In genomic region chr2L:2193357-2193780, dm6 we compare ENCODE assay signal across 1 fruit fly cellular context.
TF ChIP-seq lines count a peak whose summit lies in the region.

No protein-coding gene starts in this region.

TF ChIP-seq in whole organism, embryonic, 481 proteins besides CTCF, POLR2A, EP300 and RAD21 (continued from another document and continues in another):
- TF ChIP-seq HmgD (GFP tag; optimal IDR thresholded peaks at IDR 0.05; lab: Kevin White, UChicago): peak; percentile 67
- no peak for TF ChIP-seq TFAM (GFP tag; optimal IDR thresholded peaks at IDR 0.05; lab: Kevin White, UChicago)
- TF ChIP-seq knrl (GFP tag; IDR thresholded peaks at IDR 0.05; lab: Robert Waterston, UW; ENCODE audit: partially characterized antibody): no peak
- no peak for TF ChIP-seq Dip2 (GFP tag; IDR thresholded peaks at IDR 0.05; lab: Robert Waterston, UW)
- TF ChIP-seq Hand (GFP tag; optimal IDR thresholded peaks at IDR 0.05; lab: Kevin White, UChicago): no peak
- TF ChIP-seq Jarid2 (GFP tag; optimal IDR thresholded peaks at IDR 0.05; lab: Kevin White, UChicago): peak; percentile 3
- TF ChIP-seq Awh (GFP tag; IDR thresholded peaks at IDR 0.05; lab: Robert Waterston, UW): no peak
- TF ChIP-seq tna (GFP tag; IDR thresholded peaks at IDR 0.05; lab: Robert Waterston, UW; ENCODE audit: partially characterized antibody): no peak
- peak; percentile 21 for TF ChIP-seq PHDP (tag; optimal IDR thresholded peaks at IDR 0.05; lab: Kevin White, UChicago)
- TF ChIP-seq CG11504 (tag; optimal IDR thresholded peaks at IDR 0.05; lab: Kevin White, UChicago): peak; percentile 35
- TF ChIP-seq Ravus (GFP tag; IDR thresholded peaks at IDR 0.05; lab: Robert Waterston, UW): no peak
- TF ChIP-seq Doc3 (GFP tag; IDR thresholded peaks at IDR 0.05; lab: Robert Waterston, UW; ENCODE audit: partially characterized antibody): no peak
- no peak for TF ChIP-seq Xbp1 (GFP tag; optimal IDR thresholded peaks at IDR 0.05; lab: Kevin White, UChicago)
- TF ChIP-seq ato (GFP tag; IDR thresholded peaks at IDR 0.05; lab: Robert Waterston, UW; ENCODE audit: partially characterized antibody): no peak
- TF ChIP-seq scrt (GFP tag; optimal IDR thresholded peaks at IDR 0.05; lab: Kevin White, UChicago): peak; percentile 37
- no peak for TF ChIP-seq CG3838 (GFP tag; optimal IDR thresholded peaks at IDR 0.05; lab: Kevin White, UChicago)
- peak; percentile 40 for TF ChIP-seq D19A (tag; optimal IDR thresholded peaks at IDR 0.05; lab: Kevin White, UChicago)
- TF ChIP-seq Doc2 (GFP tag; IDR thresholded peaks at IDR 0.05; lab: Robert Waterston, UW): no peak
- TF ChIP-seq CG17328 (GFP tag; IDR thresholded peaks at IDR 0.05; lab: Robert Waterston, UW): no peak
- TF ChIP-seq Bteb2 (GFP tag; optimal IDR thresholded peaks at IDR 0.05; lab: Kevin White, UChicago): no peak
- peak; percentile 91 for TF ChIP-seq CG15514 (GFP tag; optimal IDR thresholded peaks at IDR 0.05; lab: Kevin White, UChicago)
- peak; percentile 76 for TF ChIP-seq lab (GFP tag; optimal IDR thresholded peaks at IDR 0.05; lab: Kevin White, UChicago)
- no peak for TF ChIP-seq CG16815 (GFP tag; optimal IDR thresholded peaks at IDR 0.05; lab: Kevin White, UChicago)
- no peak for TF ChIP-seq slou (GFP tag; optimal IDR thresholded peaks at IDR 0.05; lab: Kevin White, UChicago)
- TF ChIP-seq btn (GFP tag; optimal IDR thresholded peaks at IDR 0.05; lab: Kevin White, UChicago): no peak
- TF ChIP-seq Bgb (GFP tag; IDR thresholded peaks at IDR 0.05; lab: Robert Waterston, UW; ENCODE audit: partially characterized antibody): no peak
- TF ChIP-seq twi (tag; optimal IDR thresholded peaks at IDR 0.05; lab: Kevin White, UChicago): peak; percentile 26
- TF ChIP-seq CG3726 (GFP tag; IDR thresholded peaks at IDR 0.05; lab: Robert Waterston, UW): no peak
- TF ChIP-seq CG6175 (GFP tag; IDR thresholded peaks at IDR 0.05; lab: Robert Waterston, UW): no peak
- peak; percentile 53 for TF ChIP-seq CG18599 (GFP tag; optimal IDR thresholded peaks at IDR 0.05; lab: Kevin White, UChicago)
- no peak for TF ChIP-seq Gug (GFP tag; IDR thresholded peaks at IDR 0.05; lab: Robert Waterston, UW)
- no peak for TF ChIP-seq eyg (GFP tag; optimal IDR thresholded peaks at IDR 0.05; lab: Kevin White, UChicago)
- TF ChIP-seq CG4424 (GFP tag; optimal IDR thresholded peaks at IDR 0.05; lab: Kevin White, UChicago): no peak
- no peak for TF ChIP-seq crp (GFP tag; optimal IDR thresholded peaks at IDR 0.05; lab: Kevin White, UChicago)
- peak; percentile 25 for TF ChIP-seq unpg (GFP tag; optimal IDR thresholded peaks at IDR 0.05; lab: Kevin White, UChicago)
- no peak for TF ChIP-seq CG30020 (tag; optimal IDR thresholded peaks at IDR 0.05; lab: Kevin White, UChicago)
- TF ChIP-seq CG12299 (tag; optimal IDR thresholded peaks at IDR 0.05; lab: Kevin White, UChicago): peak; percentile 22
- TF ChIP-seq nerfin-1 (tag; optimal IDR thresholded peaks at IDR 0.05; lab: Kevin White, UChicago): peak; percentile 33
- no peak for TF ChIP-seq Blimp-1 (GFP tag; optimal IDR thresholded peaks at IDR 0.05; lab: Kevin White, UChicago)
- peak; percentile 21 for TF ChIP-seq CG8290 (GFP tag; optimal IDR thresholded peaks at IDR 0.05; lab: Kevin White, UChicago)
- peak; percentile 42 to 80 for TF ChIP-seq CG8290 (tag; optimal IDR thresholded peaks at IDR 0.05; lab: Kevin White, UChicago)
- TF ChIP-seq Opbp (GFP tag; IDR thresholded peaks at IDR 0.05; lab: Robert Waterston, UW; ENCODE audit: partially characterized antibody): no peak
- TF ChIP-seq CG13424 (tag; optimal IDR thresholded peaks at IDR 0.05; lab: Kevin White, UChicago): peak; percentile 5
- peak; percentile 18 for TF ChIP-seq Antp (GFP tag; optimal IDR thresholded peaks at IDR 0.05; lab: Kevin White, UChicago)
- no peak for TF ChIP-seq otp (GFP tag; IDR thresholded peaks at IDR 0.05; lab: Robert Waterston, UW)
- TF ChIP-seq aop (GFP tag; IDR thresholded peaks at IDR 0.05; lab: Robert Waterston, UW): no peak
- TF ChIP-seq fru (optimal IDR thresholded peaks at IDR 0.05; lab: Kevin White, UChicago): no peak
- peak; percentile 9 for TF ChIP-seq Hsf (GFP tag; optimal IDR thresholded peaks at IDR 0.05; lab: Kevin White, UChicago)
- no peak for TF ChIP-seq crol (GFP tag; IDR thresholded peaks at IDR 0.05; lab: Robert Waterston, UW)
- TF ChIP-seq CG13624 (GFP tag; optimal IDR thresholded peaks at IDR 0.05; lab: Kevin White, UChicago): peak; percentile 75
- TF ChIP-seq CG4282 (GFP tag; optimal IDR thresholded peaks at IDR 0.05; lab: Kevin White, UChicago): peak; percentile 1
- no peak for TF ChIP-seq wor (GFP tag; IDR thresholded peaks at IDR 0.05; lab: Robert Waterston, UW)
- peak; percentile 84 for TF ChIP-seq CG34376 (GFP tag; optimal IDR thresholded peaks at IDR 0.05; lab: Kevin White, UChicago)
- no peak for TF ChIP-seq cad (GFP tag; optimal IDR thresholded peaks at IDR 0.05; lab: Kevin White, UChicago)
- TF ChIP-seq psq (GFP tag; optimal IDR thresholded peaks at IDR 0.05; lab: Kevin White, UChicago): no peak
- TF ChIP-seq tin (GFP tag; optimal IDR thresholded peaks at IDR 0.05; lab: Kevin White, UChicago): no peak
- peak; percentile 79 for TF ChIP-seq Ets97D (GFP tag; optimal IDR thresholded peaks at IDR 0.05; lab: Kevin White, UChicago)
- TF ChIP-seq CG2199 (GFP tag; IDR thresholded peaks at IDR 0.05; lab: Robert Waterston, UW): no peak
- TF ChIP-seq CG7963 (GFP tag; IDR thresholded peaks at IDR 0.05; lab: Robert Waterston, UW; ENCODE audit: partially characterized antibody): no peak
- peak; percentile 62 for TF ChIP-seq gcm (GFP tag; optimal IDR thresholded peaks at IDR 0.05; lab: Kevin White, UChicago)
- no peak for TF ChIP-seq eve (GFP tag; optimal IDR thresholded peaks at IDR 0.05; lab: Kevin White, UChicago)
- TF ChIP-seq Fer1 (GFP tag; optimal IDR thresholded peaks at IDR 0.05; lab: Kevin White, UChicago): peak; percentile 75
- peak; percentile 15 for TF ChIP-seq CG18011 (GFP tag; optimal IDR thresholded peaks at IDR 0.05; lab: Kevin White, UChicago)
- TF ChIP-seq CG15269 (tag; optimal IDR thresholded peaks at IDR 0.05; lab: Kevin White, UChicago): peak; percentile 49
- TF ChIP-seq Pdp1 (GFP tag; optimal IDR thresholded peaks at IDR 0.05; lab: Kevin White, UChicago): peak in 1 of 2 experiments; percentile 73
- no peak for TF ChIP-seq CG30431 (GFP tag; optimal IDR thresholded peaks at IDR 0.05; lab: Kevin White, UChicago)
- no peak for TF ChIP-seq B-H1 (GFP tag; IDR thresholded peaks at IDR 0.05; lab: Robert Waterston, UW)
- TF ChIP-seq CG15601 (tag; optimal IDR thresholded peaks at IDR 0.05; lab: Kevin White, UChicago): peak; percentile 65
- peak; percentile 19 for TF ChIP-seq repo (GFP tag; optimal IDR thresholded peaks at IDR 0.05; lab: Kevin White, UChicago)
- TF ChIP-seq Xrp1 (GFP tag; IDR thresholded peaks at IDR 0.05; lab: Robert Waterston, UW): no peak
- peak; percentile 59 for TF ChIP-seq gro (GFP tag; optimal IDR thresholded peaks at IDR 0.05; lab: Kevin White, UChicago)
- TF ChIP-seq pzg (GFP tag; optimal IDR thresholded peaks at IDR 0.05; lab: Kevin White, UChicago): peak; percentile 79
- TF ChIP-seq CG8359 (GFP tag; optimal IDR thresholded peaks at IDR 0.05; lab: Kevin White, UChicago; ENCODE audit: borderline replicate concordance): peak; percentile 10
- TF ChIP-seq CG8388 (GFP tag; optimal IDR thresholded peaks at IDR 0.05; lab: Kevin White, UChicago): peak; percentile 33
- TF ChIP-seq kni (GFP tag; optimal IDR thresholded peaks at IDR 0.05; lab: Kevin White, UChicago): peak; percentile 87
- TF ChIP-seq CG13775 (GFP tag; optimal IDR thresholded peaks at IDR 0.05; lab: Kevin White, UChicago): no peak
- no peak for TF ChIP-seq Lim3 (GFP tag; IDR thresholded peaks at IDR 0.05; lab: Robert Waterston, UW)
- peak; percentile 25 for TF ChIP-seq CG3281 (GFP tag; optimal IDR thresholded peaks at IDR 0.05; lab: Kevin White, UChicago)
- no peak for TF ChIP-seq CG10959 (GFP tag; IDR thresholded peaks at IDR 0.05; lab: Robert Waterston, UW)
- no peak for TF ChIP-seq CG14667 (GFP tag; IDR thresholded peaks at IDR 0.05; lab: Robert Waterston, UW)
- TF ChIP-seq CG11696 (GFP tag; IDR thresholded peaks at IDR 0.05; lab: Robert Waterston, UW): no peak
- TF ChIP-seq CG12744 (GFP tag; optimal IDR thresholded peaks at IDR 0.05; lab: Kevin White, UChicago): peak; percentile 46
- no peak for TF ChIP-seq H2.0 (GFP tag; IDR thresholded peaks at IDR 0.05; lab: Robert Waterston, UW)
- TF ChIP-seq mam (GFP tag; optimal IDR thresholded peaks at IDR 0.05; lab: Kevin White, UChicago): peak; percentile 37
- no peak for TF ChIP-seq CG7357 (GFP tag; IDR thresholded peaks at IDR 0.05; lab: Robert Waterston, UW)
- TF ChIP-seq esg (GFP tag; conservative IDR thresholded peaks at IDR 0.05; lab: Robert Waterston, UW): no peak
- TF ChIP-seq Nf-YB (GFP tag; optimal IDR thresholded peaks at IDR 0.05; lab: Kevin White, UChicago): peak; percentile 73
- TF ChIP-seq CG6765 (GFP tag; optimal IDR thresholded peaks at IDR 0.05; lab: Kevin White, UChicago): no peak
- TF ChIP-seq CrebB (tag; optimal IDR thresholded peaks at IDR 0.05; lab: Kevin White, UChicago): peak; percentile 81
- no peak for TF ChIP-seq vvl (GFP tag; IDR thresholded peaks at IDR 0.05; lab: Robert Waterston, UW)
- no peak for TF ChIP-seq tio (GFP tag; optimal IDR thresholded peaks at IDR 0.05; lab: Kevin White, UChicago)
- no peak for TF ChIP-seq insv (GFP tag; optimal IDR thresholded peaks at IDR 0.05; lab: Kevin White, UChicago)
- TF ChIP-seq E2f1 (GFP tag; IDR thresholded peaks at IDR 0.05; lab: Robert Waterston, UW): no peak
- TF ChIP-seq prd (optimal IDR thresholded peaks at IDR 0.05; lab: Kevin White, UChicago): no peak
- TF ChIP-seq prd (GFP tag; IDR thresholded peaks at IDR 0.05; lab: Robert Waterston, UW): no peak
- no peak for TF ChIP-seq CG2129 (GFP tag; IDR thresholded peaks at IDR 0.05; lab: Robert Waterston, UW; ENCODE audit: partially characterized antibody)
- TF ChIP-seq dpn (GFP tag; optimal IDR thresholded peaks at IDR 0.05; lab: Kevin White, UChicago): peak in 1 of 2 experiments; percentile 52
- no peak for TF ChIP-seq al (GFP tag; IDR thresholded peaks at IDR 0.05; lab: Robert Waterston, UW)
- TF ChIP-seq Kr (GFP tag; optimal IDR thresholded peaks at IDR 0.05; lab: Kevin White, UChicago): no peak
- TF ChIP-seq exex (tag; optimal IDR thresholded peaks at IDR 0.05; lab: Kevin White, UChicago): peak; percentile 9
- TF ChIP-seq caup (GFP tag; optimal IDR thresholded peaks at IDR 0.05; lab: Kevin White, UChicago; ENCODE audit: severe bottlenecking): peak; percentile 53
- TF ChIP-seq dan (GFP tag; IDR thresholded peaks at IDR 0.05; lab: Robert Waterston, UW): no peak
- TF ChIP-seq Nf-YC (tag; optimal IDR thresholded peaks at IDR 0.05; lab: Kevin White, UChicago): peak; percentile 91
- TF ChIP-seq CG9609 (GFP tag; optimal IDR thresholded peaks at IDR 0.05; lab: Kevin White, UChicago): no peak
- no peak for TF ChIP-seq CG5953 (GFP tag; IDR thresholded peaks at IDR 0.05; lab: Robert Waterston, UW)
- no peak for TF ChIP-seq gsb (GFP tag; IDR thresholded peaks at IDR 0.05; lab: Robert Waterston, UW)
- no peak for TF ChIP-seq ham (GFP tag; IDR thresholded peaks at IDR 0.05; lab: Robert Waterston, UW)
- no peak for TF ChIP-seq CG14014 (GFP tag; IDR thresholded peaks at IDR 0.05; lab: Robert Waterston, UW)
- no peak for TF ChIP-seq CG10274 (GFP tag; optimal IDR thresholded peaks at IDR 0.05; lab: Kevin White, UChicago)
- TF ChIP-seq zfh1 (GFP tag; IDR thresholded peaks at IDR 0.05; lab: Robert Waterston, UW): no peak
- no peak for TF ChIP-seq CG4820 (GFP tag; optimal IDR thresholded peaks at IDR 0.05; lab: Kevin White, UChicago)
- peak; percentile 38 for TF ChIP-seq gsb-n (tag; optimal IDR thresholded peaks at IDR 0.05; lab: Kevin White, UChicago)
- TF ChIP-seq ewg (GFP tag; optimal IDR thresholded peaks at IDR 0.05; lab: Kevin White, UChicago): peak; percentile 81
- peak; percentile 40 for TF ChIP-seq CG2875 (GFP tag; optimal IDR thresholded peaks at IDR 0.05; lab: Kevin White, UChicago)
- peak in 1 of 3 experiments; percentile 89 for TF ChIP-seq Stat92E (GFP tag; optimal IDR thresholded peaks at IDR 0.05; lab: Kevin White, UChicago)
- TF ChIP-seq Rfx (GFP tag; IDR thresholded peaks at IDR 0.05; lab: Robert Waterston, UW): no peak
- TF ChIP-seq fd64A (GFP tag; optimal IDR thresholded peaks at IDR 0.05; lab: Kevin White, UChicago): peak; percentile 21
- TF ChIP-seq CG2120 (GFP tag; optimal IDR thresholded peaks at IDR 0.05; lab: Kevin White, UChicago): peak; percentile 26
- peak; percentile 20 to 66 for TF ChIP-seq bsh (GFP tag; optimal IDR thresholded peaks at IDR 0.05; lab: Kevin White, UChicago)
- no peak for TF ChIP-seq fd3F (GFP tag; optimal IDR thresholded peaks at IDR 0.05; lab: Kevin White, UChicago)
- TF ChIP-seq Mrtf (GFP tag; IDR thresholded peaks at IDR 0.05; lab: Robert Waterston, UW): no peak
- TF ChIP-seq HLH4C (GFP tag; IDR thresholded peaks at IDR 0.05; lab: Robert Waterston, UW; ENCODE audit: partially characterized antibody): no peak
- no peak for TF ChIP-seq ken (GFP tag; IDR thresholded peaks at IDR 0.05; lab: Robert Waterston, UW)
- TF ChIP-seq CG15073 (GFP tag; optimal IDR thresholded peaks at IDR 0.05; lab: Kevin White, UChicago): no peak
- no peak for TF ChIP-seq tx (GFP tag; optimal IDR thresholded peaks at IDR 0.05; lab: Kevin White, UChicago)
- TF ChIP-seq Oaz (GFP tag; IDR thresholded peaks at IDR 0.05; lab: Robert Waterston, UW): no peak
- TF ChIP-seq CG4360 (GFP tag; IDR thresholded peaks at IDR 0.05; lab: Robert Waterston, UW): no peak
- TF ChIP-seq pros (GFP tag; optimal IDR thresholded peaks at IDR 0.05; lab: Kevin White, UChicago): peak; percentile 79
- no peak for TF ChIP-seq Tbp (GFP tag; optimal IDR thresholded peaks at IDR 0.05; lab: Kevin White, UChicago)
- peak; percentile 74 for TF ChIP-seq kah (GFP tag; optimal IDR thresholded peaks at IDR 0.05; lab: Kevin White, UChicago)
- TF ChIP-seq ERR (GFP tag; optimal IDR thresholded peaks at IDR 0.05; lab: Kevin White, UChicago): peak; percentile 60
- TF ChIP-seq jing (GFP tag; optimal IDR thresholded peaks at IDR 0.05; lab: Kevin White, UChicago): no peak
- peak; percentile 70 for TF ChIP-seq CG7987 (GFP tag; optimal IDR thresholded peaks at IDR 0.05; lab: Kevin White, UChicago)
- peak; percentile 79 for TF ChIP-seq CG12769 (tag; optimal IDR thresholded peaks at IDR 0.05; lab: Kevin White, UChicago)
- peak; percentile 31 for TF ChIP-seq trem (tag; optimal IDR thresholded peaks at IDR 0.05; lab: Kevin White, UChicago)
- no peak for TF ChIP-seq CG7271 (tag; optimal IDR thresholded peaks at IDR 0.05; lab: Kevin White, UChicago)
- TF ChIP-seq sqz (GFP tag; optimal IDR thresholded peaks at IDR 0.05; lab: Kevin White, UChicago): peak; percentile 86
